Worm (Caenorhabditis elegans) whole organism, midembryonic: ENCODE results near the gene T28F12.1.

Experiments
- T22C8.4 ChIP-seq: fragments of 200-800 bp; sonication (Bioruptor generic); IDR thresholded peaks from 2 replicates; pipeline ENCODE4 v1.3.6; 2022; ENCODE audit warnings: missing genetic modification characterization, missing compliant biosample characterization
- flt-1 ChIP-seq: fragments of 200-800 bp; sonication (Bioruptor generic); IDR thresholded peaks from 2 replicates; pipeline ENCODE4 v1.3.6; 2022; ENCODE audit warnings: missing genetic modification characterization, missing compliant biosample characterization
- med-1 ChIP-seq: sonication (generic microtip); optimal IDR thresholded peaks from 2 replicates; lab custom pipeline; 2017; ENCODE audit warnings: missing genetic modification characterization, mild to moderate bottlenecking, missing compliant biosample characterization, antibody characterized with exemption, missing genetic modification reagents; ENCODE audit not compliant: insufficient read depth
- ztf-23 ChIP-seq: fragments of 200-800 bp; sonication (Bioruptor generic); IDR thresholded peaks from 2 replicates; pipeline ENCODE4 v1.3.6; 2022; ENCODE audit warnings: missing genetic modification reagents, missing genetic modification characterization, missing compliant biosample characterization
- ztf-29 ChIP-seq: fragments of 200-800 bp; sonication (Bioruptor generic); IDR thresholded peaks from 2 replicates; pipeline ENCODE4 v1.3.6; 2022; ENCODE audit warnings: missing genetic modification reagents, missing genetic modification characterization, missing compliant biosample characterization

DNA sequence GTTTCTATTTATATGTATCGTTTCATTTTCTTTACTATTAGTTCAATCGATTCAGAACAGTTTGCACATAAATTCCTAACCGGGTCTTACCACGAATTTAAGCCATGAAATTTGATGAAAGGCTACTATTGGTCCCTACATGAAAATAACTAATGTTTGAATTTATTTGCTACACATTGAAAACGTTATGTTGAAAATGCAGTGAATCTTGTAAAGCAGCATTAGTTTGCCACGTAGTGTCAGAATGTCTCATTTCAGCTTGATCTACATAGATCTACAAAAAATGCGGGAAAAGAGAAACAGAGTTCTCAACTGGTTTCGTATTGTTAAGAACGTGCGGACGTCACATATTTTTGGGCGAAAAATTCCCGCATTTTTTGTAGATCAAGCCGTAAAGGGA, 4.1 kb upstream of the T28F12.1 start:
- TF ChIP-seq med-1 (no peak), ztf-23 (GFP tag; lab: Robert Waterston, UW) (no peak), T22C8.4 (GFP tag; lab: Robert Waterston, UW) (no peak), flt-1 (GFP tag; lab: Robert Waterston, UW) (no peak), ztf-29 (GFP tag; lab: Robert Waterston, UW) (no peak)
